Worm (Caenorhabditis elegans) whole organism, mixed stage, embryonic: ENCODE data around the gene cutl-2.

Source experiments
- M03D4.4 ChIP-seq: sonication (generic microtip); optimal IDR thresholded peaks from 2 replicates; lab custom pipeline; 2017; ENCODE audit warnings: mild to moderate bottlenecking, missing genetic modification characterization, missing compliant biosample characterization
- blmp-1 ChIP-seq: fragments of 150-350 bp; optimal IDR thresholded peaks from 2 replicates; lab custom pipeline; 2014; ENCODE audit warnings: missing biosample characterization, missing genetic modification characterization
- ceh-39 ChIP-seq: fragments of 150-350 bp; optimal IDR thresholded peaks from 2 replicates; lab custom pipeline; 2014; ENCODE audit warnings: missing biosample characterization, missing genetic modification characterization
- ceh-43 ChIP-seq: fragments of 200-800 bp; sonication (Bioruptor generic); optimal IDR thresholded peaks from 2 replicates; lab custom pipeline; 2018; ENCODE audit warnings: mild to moderate bottlenecking, missing genetic modification characterization, moderate library complexity, missing compliant biosample characterization
- ceh-83 ChIP-seq: fragments of 200-800 bp; sonication (Bioruptor generic); optimal IDR thresholded peaks from 2 replicates; lab custom pipeline; 2018; ENCODE audit warnings: mild to moderate bottlenecking, missing genetic modification characterization, missing compliant biosample characterization
- ces-1 ChIP-seq: fragments of 150-350 bp; optimal IDR thresholded peaks from 2 replicates; lab custom pipeline; 2014; ENCODE audit warnings: missing biosample characterization, missing genetic modification reagents, missing genetic modification characterization
- cnd-1 ChIP-seq: fragments of 200-800 bp; sonication (Bioruptor generic); optimal IDR thresholded peaks from 2 replicates; lab custom pipeline; 2018; ENCODE audit warnings: mild to moderate bottlenecking, missing genetic modification characterization, missing compliant biosample characterization
- drap-1 ChIP-seq: fragments of 200-800 bp; sonication (Bioruptor generic); optimal IDR thresholded peaks from 3 replicates; lab custom pipeline; 2018; ENCODE audit warnings: mild to moderate bottlenecking, missing genetic modification characterization, missing compliant biosample characterization
- elt-1 ChIP-seq: sonication (generic microtip); optimal IDR thresholded peaks from 2 replicates; lab custom pipeline; 2017; ENCODE audit warnings: missing genetic modification characterization, mild to moderate bottlenecking, missing compliant biosample characterization, antibody characterized with exemption, moderate library complexity, borderline replicate concordance; ENCODE audit not compliant: insufficient read depth
- elt-3 ChIP-seq: fragments of 150-350 bp; optimal IDR thresholded peaks from 2 replicates; lab custom pipeline; 2014; ENCODE audit warnings: missing biosample characterization, missing genetic modification characterization
- flh-1 ChIP-seq: fragments of 200-800 bp; sonication (Bioruptor generic); optimal IDR thresholded peaks from 2 replicates; lab custom pipeline; 2018; ENCODE audit warnings: mild to moderate bottlenecking, missing genetic modification characterization, moderate library complexity, missing compliant biosample characterization
- ham-2 ChIP-seq: fragments of 200-800 bp; sonication (Bioruptor generic); optimal IDR thresholded peaks from 2 replicates; lab custom pipeline; 2018; ENCODE audit warnings: mild to moderate bottlenecking, missing genetic modification characterization, missing compliant biosample characterization
- hlh-1 ChIP-seq: fragments of 150-350 bp; optimal IDR thresholded peaks from 2 replicates; lab custom pipeline; 2014; ENCODE audit warnings: missing biosample characterization, missing genetic modification reagents, missing genetic modification characterization
- lin-13 ChIP-seq: fragments of 150-350 bp; optimal IDR thresholded peaks from 2 replicates; lab custom pipeline; 2014; ENCODE audit warnings: missing biosample characterization, missing genetic modification characterization
- lin-32 ChIP-seq: fragments of 200-800 bp; sonication (Bioruptor generic); optimal IDR thresholded peaks from 2 replicates; lab custom pipeline; 2018; ENCODE audit warnings: mild to moderate bottlenecking, missing genetic modification characterization, missing compliant biosample characterization
- lsy-2 ChIP-seq: fragments of 150-350 bp; optimal IDR thresholded peaks from 2 replicates; lab custom pipeline; 2014; ENCODE audit warnings: missing biosample characterization, missing genetic modification characterization
- mep-1 ChIP-seq: fragments of 150-350 bp; optimal IDR thresholded peaks from 2 replicates; lab custom pipeline; 2017; ENCODE audit warnings: missing biosample characterization, missing genetic modification reagents, missing genetic modification characterization, inconsistent platforms
- mls-2 ChIP-seq: sonication (generic microtip); optimal IDR thresholded peaks from 2 replicates; lab custom pipeline; 2016; ENCODE audit warnings: mild to moderate bottlenecking, missing genetic modification characterization, moderate library complexity, missing compliant biosample characterization
- nhr-12 ChIP-seq: fragments of 150-350 bp; optimal IDR thresholded peaks from 2 replicates; lab custom pipeline; 2014; ENCODE audit warnings: missing biosample characterization, missing genetic modification characterization
- nhr-2 ChIP-seq: fragments of 150-350 bp; optimal IDR thresholded peaks from 2 replicates; lab custom pipeline; 2014; ENCODE audit warnings: missing biosample characterization, missing genetic modification characterization
- nhr-28 ChIP-seq: fragments of 150-350 bp; optimal IDR thresholded peaks from 2 replicates; lab custom pipeline; 2014; ENCODE audit warnings: missing biosample characterization, missing genetic modification characterization
- nhr-76 ChIP-seq: sonication (generic microtip); optimal IDR thresholded peaks from 2 replicates; lab custom pipeline; 2017; ENCODE audit warnings: missing biosample characterization, missing genetic modification characterization
- pha-4 ChIP-seq: fragments of 150-350 bp; optimal IDR thresholded peaks from 2 replicates; lab custom pipeline; 2018; ENCODE audit warnings: missing biosample characterization, missing genetic modification reagents, missing genetic modification characterization
- sem-2 ChIP-seq: fragments of 200-800 bp; sonication (Bioruptor generic); optimal IDR thresholded peaks from 2 replicates; lab custom pipeline; 2018; ENCODE audit warnings: mild to moderate bottlenecking, missing genetic modification characterization, missing compliant biosample characterization
- snpc-4 ChIP-seq: fragments of 150-350 bp; optimal IDR thresholded peaks from 2 replicates; lab custom pipeline; 2014; ENCODE audit warnings: missing biosample characterization, missing genetic modification characterization
- sptf-1 ChIP-seq: sonication (generic microtip); optimal IDR thresholded peaks from 2 replicates; lab custom pipeline; 2017; ENCODE audit warnings: mild to moderate bottlenecking, missing genetic modification characterization, moderate library complexity, missing compliant biosample characterization
- unc-120 ChIP-seq: sonication (generic microtip); optimal IDR thresholded peaks from 2 replicates; lab custom pipeline; 2017; ENCODE audit warnings: missing genetic modification characterization, missing compliant biosample characterization; ENCODE audit not compliant: poor library complexity, severe bottlenecking
- zip-8 ChIP-seq: fragments of 150-350 bp; optimal IDR thresholded peaks from 2 replicates; lab custom pipeline; 2014; ENCODE audit warnings: missing biosample characterization, missing genetic modification characterization

The cutl-2 gene

ce11 chrII:9724464-9724863 lies at the start of gene cutl-2:
Gene cutl-2, minus strand, starts transcription at chrII:9724673.
- TF ChIP-seq nhr-28 (tag; lab: Kevin White, UChicago) (no peak), ceh-39 (tag; lab: Kevin White, UChicago) (no peak), elt-1 (peak; percentile 79), hlh-1 (no peak), ceh-43 (GFP tag; lab: Kevin White, UChicago) (no peak), pha-4 (tag; lab: Kevin White, UChicago) (no peak), lin-32 (GFP tag; lab: Kevin White, UChicago) (no peak), mls-2 (tag; lab: Kevin White, UChicago) (no peak), M03D4.4 (tag; lab: Kevin White, UChicago) (no peak), mep-1 (no peak), nhr-2 (tag; lab: Kevin White, UChicago) (peak; percentile 91), flh-1 (GFP tag; lab: Kevin White, UChicago) (no peak), blmp-1 (no peak)

- TF ChIP-seq nhr-12 (tag; lab: Kevin White, UChicago) (no peak), hlh-1 (peak; percentile 19)
These were observed 49.6 kb upstream of the cutl-2 start, which contains the start of gene ZK1321.4 for ce11 chrII:9773892-9774581. Gene ZK1321.4, minus strand, starts transcription at chrII:9773942.

ce11 chrII:9769797-9770520 lies 45.5 kb upstream of the cutl-2 start, which contains the start of gene aqp-10:
Gene aqp-10, minus strand, starts transcription at chrII:9769847.
- TF ChIP-seq lsy-2, result peak; percentile 20
- TF ChIP-seq pha-4 (tag; lab: Kevin White, UChicago), result peak; percentile 32
- TF ChIP-seq mep-1, result no peak
- TF ChIP-seq nhr-12 (tag; lab: Kevin White, UChicago), result no peak
- no peak for TF ChIP-seq blmp-1
- TF ChIP-seq, all 35 proteins: peak for 2

DNA sequence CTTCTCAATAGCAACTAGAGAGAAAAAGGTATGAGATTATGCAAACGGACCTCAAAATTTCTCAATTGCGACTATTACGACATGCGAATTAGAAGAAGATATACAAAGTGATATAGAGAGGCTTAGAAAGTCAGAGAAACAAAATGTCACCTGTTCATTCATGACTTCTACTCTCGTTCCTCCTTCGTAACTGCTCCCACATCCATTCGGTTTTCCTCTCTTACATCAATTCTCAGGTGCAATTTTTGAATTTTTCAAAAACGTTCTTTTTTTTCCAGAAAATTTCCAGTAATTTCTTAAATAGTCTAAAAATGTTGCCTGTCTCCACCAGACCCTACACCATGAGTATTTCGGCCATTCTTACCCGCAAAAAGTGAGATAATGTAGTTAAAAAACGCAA lies 40.2 kb upstream of the cutl-2 start:
- TF ChIP-seq unc-120 (tag; lab: Kevin White, UChicago) (peak; percentile 38), elt-3 (tag; lab: Kevin White, UChicago) (no peak), hlh-1 (peak; percentile 69)

- TF ChIP-seq zip-8 (tag; lab: Kevin White, UChicago), result peak; percentile 56
- TF ChIP-seq pha-4 (tag; lab: Kevin White, UChicago), result no peak
These were observed 34.9 kb upstream of the cutl-2 start for ce11 chrII:9759382-9759781.

DNA sequence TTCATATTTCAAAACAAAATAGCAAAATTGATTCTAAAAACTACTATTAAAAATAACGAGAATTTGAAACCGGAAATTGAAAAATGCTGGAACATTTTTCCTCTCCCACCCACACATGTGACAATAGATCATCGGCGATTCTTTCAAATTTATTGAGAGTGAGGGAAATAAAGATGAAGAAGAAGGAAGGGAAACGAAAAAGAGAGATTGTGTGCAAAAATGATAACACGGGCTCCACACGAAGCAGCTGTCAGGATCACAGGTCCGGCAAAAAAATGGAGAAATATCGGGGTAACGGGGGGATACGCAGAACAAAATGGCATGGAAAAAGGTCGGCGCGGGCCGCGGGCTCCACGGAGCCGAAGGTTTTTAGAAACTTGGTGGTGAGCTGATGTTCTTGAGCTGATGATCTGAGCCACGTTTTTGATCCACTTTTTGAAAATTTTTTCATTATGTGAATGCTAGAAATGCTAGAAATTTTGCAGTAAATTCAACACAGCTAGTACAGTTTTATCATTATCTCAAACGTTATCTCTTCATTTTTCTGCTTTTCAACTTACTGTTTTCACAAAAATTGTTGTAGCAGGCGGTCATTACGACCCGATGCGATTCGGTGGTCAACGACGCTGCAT lies 33.3 kb upstream of the cutl-2 start, which contains the start of gene shk-1:
shk-1 (plus strand) TSS at position 582 of the 632 bp plus-strand sequence.
- TF ChIP-seq unc-120 (tag; lab: Kevin White, UChicago), result peak; percentile 55
- no peak for TF ChIP-seq ceh-83
- TF ChIP-seq hlh-1, result peak; percentile 86
- no peak for TF ChIP-seq elt-1
- TF ChIP-seq mls-2 (tag; lab: Kevin White, UChicago), result no peak
- no peak for TF ChIP-seq nhr-2 (tag; lab: Kevin White, UChicago)
- TF ChIP-seq, all 35 proteins: peak for 2

ce11 chrII:9755425-9755824 lies 31.0 kb upstream of the cutl-2 start:
- TF ChIP-seq ces-1 (peak; percentile 81), nhr-2 (tag; lab: Kevin White, UChicago) (no peak)

- no peak for TF ChIP-seq nhr-2 (tag; lab: Kevin White, UChicago)
- TF ChIP-seq lin-13 (tag; lab: Kevin White, UChicago), result no peak
- no peak for TF ChIP-seq ham-2 (GFP tag; lab: Kevin White, UChicago)
- no peak for TF ChIP-seq ces-1
- no peak for TF ChIP-seq sptf-1 (tag; lab: Kevin White, UChicago)
- no peak for TF ChIP-seq nhr-76 (tag; lab: Kevin White, UChicago)
- TF ChIP-seq nhr-12 (tag; lab: Kevin White, UChicago), result no peak
- TF ChIP-seq mep-1, result no peak
- TF ChIP-seq cnd-1 (tag; lab: Kevin White, UChicago), result no peak
- TF ChIP-seq snpc-4 (tag; lab: Kevin White, UChicago), result no peak
- no peak for TF ChIP-seq M03D4.4 (tag; lab: Kevin White, UChicago)
- TF ChIP-seq mls-2 (tag; lab: Kevin White, UChicago), result no peak
- TF ChIP-seq hlh-1, result no peak
- TF ChIP-seq zip-8 (tag; lab: Kevin White, UChicago), result no peak
- TF ChIP-seq sem-2 (GFP tag; lab: Kevin White, UChicago), result no peak
- TF ChIP-seq drap-1 (GFP tag; lab: Kevin White, UChicago), result no peak
- TF ChIP-seq ceh-43 (GFP tag; lab: Kevin White, UChicago), result no peak
These were observed 29.3 kb upstream of the cutl-2 start, which contains the start of gene ZK1321.1 for ce11 chrII:9753730-9754129. Gene ZK1321.1, plus strand, starts transcription at chrII:9754030.
